Fruit fly (Drosophila melanogaster): ENCODE results near the gene CG31523.

Gene CG31523

dm6 chr3R:4453213-4453956 is 25.6 kb downstream of the CG31523 start (continued):
- TF ChIP-seq Gsc (GFP tag; IDR thresholded peaks at IDR 0.05), result no peak
- TF ChIP-seq Med (GFP tag), result peak; percentile 87
- no peak; the same call in 2 of the 3 replicates for TF ChIP-seq dysf (GFP tag; IDR thresholded peaks at IDR 0.05)
- no peak for TF ChIP-seq CG2678 (tag; optimal IDR thresholded peaks at IDR 0.05)
- TF ChIP-seq caup (GFP tag; optimal IDR thresholded peaks at IDR 0.05; ENCODE audit: severe bottlenecking), result peak; percentile 4
- no peak for TF ChIP-seq CG2202 (tag; optimal IDR thresholded peaks at IDR 0.05)
- TF ChIP-seq cato (GFP tag; optimal IDR thresholded peaks at IDR 0.05; ENCODE audit: borderline replicate concordance), result no peak
- TF ChIP-seq lov (optimal IDR thresholded peaks at IDR 0.05), result no peak
- no peak for TF ChIP-seq lov (GFP tag; IDR thresholded peaks at IDR 0.05)
- peak; percentile 69 for TF ChIP-seq pzg (GFP tag; optimal IDR thresholded peaks at IDR 0.05)
- no peak for TF ChIP-seq Antp (GFP tag; optimal IDR thresholded peaks at IDR 0.05)
- TF ChIP-seq hbn (GFP tag; IDR thresholded peaks at IDR 0.05; ENCODE audit: partially characterized antibody), result no peak
- TF ChIP-seq sisA (GFP tag; IDR thresholded peaks at IDR 0.05), result no peak
- TF ChIP-seq oc (tag; optimal IDR thresholded peaks at IDR 0.05), result no peak
- peak; percentile 57 for TF ChIP-seq nau (GFP tag; optimal IDR thresholded peaks at IDR 0.05)
- peak; percentile 73 for TF ChIP-seq CG10431 (GFP tag; optimal IDR thresholded peaks at IDR 0.05)
- TF ChIP-seq CG1233 (GFP tag; optimal IDR thresholded peaks at IDR 0.05), result no peak
- no peak for TF ChIP-seq CG11247 (GFP tag; IDR thresholded peaks at IDR 0.05)
- TF ChIP-seq Hr78 (GFP tag; optimal IDR thresholded peaks at IDR 0.05), result no peak
- no peak for TF ChIP-seq Hr3 (GFP tag; optimal IDR thresholded peaks at IDR 0.05)
- no peak for TF ChIP-seq CG1792 (GFP tag; optimal IDR thresholded peaks at IDR 0.05)
- TF ChIP-seq gsb (GFP tag; IDR thresholded peaks at IDR 0.05), result no peak
- no peak for TF ChIP-seq CG9876 (GFP tag; optimal IDR thresholded peaks at IDR 0.05)
- peak; percentile 51 for TF ChIP-seq lab (GFP tag; optimal IDR thresholded peaks at IDR 0.05)
- no peak for TF ChIP-seq Rx (GFP tag; IDR thresholded peaks at IDR 0.05)
- TF ChIP-seq dm (GFP tag; optimal IDR thresholded peaks at IDR 0.05), result peak; percentile 72
- no peak for TF ChIP-seq CG32772 (GFP tag; IDR thresholded peaks at IDR 0.05)
- 0 out of 2 replicates have a peak, but pooled peaks have one; percentile 35 for TF ChIP-seq amos (GFP tag; IDR thresholded peaks at IDR 0.05; ENCODE audit: partially characterized antibody)
- TF ChIP-seq tgo (GFP tag; IDR thresholded peaks at IDR 0.05), result no peak
- no peak for TF ChIP-seq CG14965 (GFP tag; optimal IDR thresholded peaks at IDR 0.05; ENCODE audit: borderline replicate concordance)
- TF ChIP-seq grau (tag; optimal IDR thresholded peaks at IDR 0.05), result no peak
- TF ChIP-seq CG7357 (GFP tag; IDR thresholded peaks at IDR 0.05), result no peak
- TF ChIP-seq cas (GFP tag; IDR thresholded peaks at IDR 0.05), result 0 out of 2 replicates have a peak, but pooled peaks have one; percentile 28
- peak; percentile 68 for TF ChIP-seq CG12769 (tag; optimal IDR thresholded peaks at IDR 0.05)
- no peak for TF ChIP-seq ERR (GFP tag; optimal IDR thresholded peaks at IDR 0.05)
- peak; percentile 81 for TF ChIP-seq abd-A (tag; optimal IDR thresholded peaks at IDR 0.05)
- peak; percentile 35 for TF ChIP-seq CG12071 (GFP tag; optimal IDR thresholded peaks at IDR 0.05)
- no peak for TF ChIP-seq tap (tag; optimal IDR thresholded peaks at IDR 0.05)
- TF ChIP-seq dati (GFP tag; IDR thresholded peaks at IDR 0.05), result no peak
- no peak for TF ChIP-seq Ets65A (GFP tag)
- TF ChIP-seq CG3163 (GFP tag; optimal IDR thresholded peaks at IDR 0.05), result peak; percentile 98
- TF ChIP-seq CG8765 (GFP tag; IDR thresholded peaks at IDR 0.05), result peak; percentile 36; the same call in 1 of the 2 replicates
- no peak for TF ChIP-seq CG2889 (GFP tag; IDR thresholded peaks at IDR 0.05)
- TF ChIP-seq bsh (GFP tag; optimal IDR thresholded peaks at IDR 0.05), result peak in 1 of 2 experiments; percentile 20
- TF ChIP-seq ab (GFP tag; optimal IDR thresholded peaks at IDR 0.05), result no peak
- peak; percentile 34; the same call in 1 of the 2 replicates for TF ChIP-seq sens-2 (GFP tag; IDR thresholded peaks at IDR 0.05)
- no peak for TF ChIP-seq seq (GFP tag; IDR thresholded peaks at IDR 0.05)
- peak; percentile 62 for TF ChIP-seq CG3995 (GFP tag; optimal IDR thresholded peaks at IDR 0.05)
- TF ChIP-seq so (GFP tag; IDR thresholded peaks at IDR 0.05), result peak; percentile 72; the same call in 2 of the 3 replicates
- no peak for TF ChIP-seq tin (GFP tag; optimal IDR thresholded peaks at IDR 0.05)
